Fruit fly (Drosophila melanogaster): ENCODE results near the gene CG42714.

The CG42714 gene

dm6 chr3L:6217806-6218205 is 16.1 kb downstream of the CG42714 start, which contains the start of gene LanA (continued):
- TF ChIP-seq crp (GFP tag; optimal IDR thresholded peaks at IDR 0.05), result no peak
- TF ChIP-seq Adf1 (GFP tag; IDR thresholded peaks at IDR 0.05), result no peak; the same call in 1 of the 2 replicates
- TF ChIP-seq pan (optimal IDR thresholded peaks at IDR 0.05), result no peak
- peak in 1 of 2 experiments; percentile 11 for TF ChIP-seq pan (GFP tag; optimal IDR thresholded peaks at IDR 0.05 in 1 of 2, IDR thresholded peaks at IDR 0.05 in 1 of 2)
- TF ChIP-seq insv (GFP tag; optimal IDR thresholded peaks at IDR 0.05), result peak in 1 of 2 experiments; percentile 3

- TF ChIP-seq CG13123 (GFP tag; optimal IDR thresholded peaks at IDR 0.05), result peak; percentile 55
- no peak for TF ChIP-seq CrebB (tag; optimal IDR thresholded peaks at IDR 0.05)
- peak; percentile 48; the same call in 1 of the 3 replicates for TF ChIP-seq dysf (GFP tag; IDR thresholded peaks at IDR 0.05)
- no peak for TF ChIP-seq NfI (GFP tag; optimal IDR thresholded peaks at IDR 0.05)
- peak; percentile 4 for TF ChIP-seq Bteb2 (GFP tag; optimal IDR thresholded peaks at IDR 0.05)
- TF ChIP-seq CG12104 (GFP tag; optimal IDR thresholded peaks at IDR 0.05), result peak; percentile 37
- TF ChIP-seq CG4854 (GFP tag; optimal IDR thresholded peaks at IDR 0.05), result peak; percentile 2
- TF ChIP-seq dm (GFP tag; optimal IDR thresholded peaks at IDR 0.05), result peak; percentile 19
- peak; percentile 42 for TF ChIP-seq Abd-B (GFP tag; optimal IDR thresholded peaks at IDR 0.05)
- peak; percentile 19 for TF ChIP-seq trh (GFP tag; optimal IDR thresholded peaks at IDR 0.05)
- TF ChIP-seq lilli (GFP tag; optimal IDR thresholded peaks at IDR 0.05), result peak; percentile 24
- no peak for TF ChIP-seq HLH54F (GFP tag; optimal IDR thresholded peaks at IDR 0.05)
- peak; percentile 16 for TF ChIP-seq kah (GFP tag; optimal IDR thresholded peaks at IDR 0.05)
- TF ChIP-seq CG3847 (GFP tag; IDR thresholded peaks at IDR 0.05), result 0 out of 2 replicates have a peak, but pooled peaks have one; percentile 4
- no peak for TF ChIP-seq Bdp1 (GFP tag; optimal IDR thresholded peaks at IDR 0.05)
- peak; percentile 56 for TF ChIP-seq Hr3 (GFP tag; optimal IDR thresholded peaks at IDR 0.05)
- TF ChIP-seq CG17328 (GFP tag; IDR thresholded peaks at IDR 0.05), result peak; percentile 89
- TF ChIP-seq cad (GFP tag; optimal IDR thresholded peaks at IDR 0.05), result no peak
- peak; percentile 69 for TF ChIP-seq HLH3B (GFP tag; IDR thresholded peaks at IDR 0.05)
- TF ChIP-seq gsb (GFP tag; IDR thresholded peaks at IDR 0.05), result no peak
- TF ChIP-seq kay (GFP tag; optimal IDR thresholded peaks at IDR 0.05), result no peak
- peak; percentile 37; the same call in 1 of the 2 replicates for TF ChIP-seq CG5953 (GFP tag; IDR thresholded peaks at IDR 0.05)
- peak; percentile 87 for TF ChIP-seq Spps (tag; optimal IDR thresholded peaks at IDR 0.05)
- peak; percentile 86 for TF ChIP-seq phol (tag; optimal IDR thresholded peaks at IDR 0.05)
- TF ChIP-seq CG18764 (GFP tag; optimal IDR thresholded peaks at IDR 0.05), result peak; percentile 44
- peak; percentile 45 to 57 for TF ChIP-seq chif (GFP tag; optimal IDR thresholded peaks at IDR 0.05)
- peak; percentile 22 to 75 for TF ChIP-seq Pdp1 (GFP tag; optimal IDR thresholded peaks at IDR 0.05)
- TF ChIP-seq CG13894 (tag; optimal IDR thresholded peaks at IDR 0.05), result no peak
- no peak for TF ChIP-seq bigmax (GFP tag; optimal IDR thresholded peaks at IDR 0.05)
- TF ChIP-seq odd (GFP tag; optimal IDR thresholded peaks at IDR 0.05), result peak; percentile 35
- TF ChIP-seq nerfin-1 (tag; optimal IDR thresholded peaks at IDR 0.05), result peak; percentile 39
- peak; percentile 24 for TF ChIP-seq CG2120 (GFP tag; optimal IDR thresholded peaks at IDR 0.05)
- peak; percentile 39 for TF ChIP-seq org-1 (GFP tag; optimal IDR thresholded peaks at IDR 0.05)
- no peak for TF ChIP-seq Max (GFP tag; optimal IDR thresholded peaks at IDR 0.05)
- no peak for TF ChIP-seq Taf1 (GFP tag; IDR thresholded peaks at IDR 0.05)
- peak; percentile 69 for TF ChIP-seq PHDP (tag; optimal IDR thresholded peaks at IDR 0.05)
- peak; percentile 16; the same call in 1 of the 2 replicates for TF ChIP-seq CG10321 (GFP tag; IDR thresholded peaks at IDR 0.05)
- peak; percentile 75 for TF ChIP-seq CG30403 (GFP tag; optimal IDR thresholded peaks at IDR 0.05)
- TF ChIP-seq Tbp (GFP tag; optimal IDR thresholded peaks at IDR 0.05), result no peak
- no peak for TF ChIP-seq z (GFP tag; IDR thresholded peaks at IDR 0.05)
- TF ChIP-seq slbo (GFP tag; IDR thresholded peaks at IDR 0.05), result peak; percentile 41; the same call in 1 of the 2 replicates
- no peak for TF ChIP-seq NC2α (GFP tag; optimal IDR thresholded peaks at IDR 0.05)
- no peak; the same call in 1 of the 2 replicates for TF ChIP-seq Atf6 (GFP tag; IDR thresholded peaks at IDR 0.05)
- TF ChIP-seq ewg (GFP tag; optimal IDR thresholded peaks at IDR 0.05), result peak; percentile 50
- peak; percentile 35; the same call in 1 of the 2 replicates for TF ChIP-seq CG32532 (GFP tag; IDR thresholded peaks at IDR 0.05)
These were observed 16.6 kb downstream of the CG42714 start for dm6 chr3L:6217212-6217611.
